Fruit fly (Drosophila melanogaster) whole organism, pupa: ENCODE results near the gene CG14642.

Source experiments
- CG10348 ChIP-seq: fragments of 200-800 bp; sonication (Bioruptor generic); IDR thresholded peaks from 2 replicates; pipeline ENCODE4 v1.3.6; 2022; ENCODE audit warnings: missing biosample characterization, missing genetic modification characterization
- CG32121 ChIP-seq: fragments of 200-800 bp; sonication (Bioruptor generic); IDR thresholded peaks from 2 replicates; pipeline ENCODE4 v1.3.6; 2022; ENCODE audit warnings: missing biosample characterization, missing genetic modification characterization
- CG34367 ChIP-seq: fragments of 200-800 bp; sonication (Bioruptor generic); optimal IDR thresholded peaks from 2 replicates; lab custom pipeline; 2018; ENCODE audit warnings: missing biosample characterization, mild to moderate bottlenecking, missing genetic modification characterization
- CG4496 ChIP-seq: fragments of 200-800 bp; sonication (Bioruptor generic); IDR thresholded peaks from 3 replicates; pipeline ENCODE4 v1.3.6; 2022; ENCODE audit warnings: missing biosample characterization, missing genetic modification characterization
- EcR ChIP-seq: fragments of 200-800 bp; sonication (Bioruptor generic); optimal IDR thresholded peaks from 3 replicates; lab custom pipeline; 2019; ENCODE audit warnings: missing biosample characterization, missing genetic modification characterization, mild to moderate bottlenecking, moderate library complexity, missing genetic modification reagents
- rn ChIP-seq: fragments of 200-800 bp; sonication (Bioruptor generic); IDR thresholded peaks from 2 replicates; pipeline ENCODE4 v1.3.6; 2022; ENCODE audit warnings: missing biosample characterization, missing genetic modification characterization

- TF ChIP-seq rn (GFP tag; lab: Robert Waterston, UW) (no peak), CG32121 (GFP tag; lab: Robert Waterston, UW) (no peak), CG34367 (tag; lab: Kevin White, UChicago) (no peak), EcR (GFP tag; lab: Kevin White, UChicago) (no peak), CG4496 (GFP tag; lab: Robert Waterston, UW) (no peak), CG10348 (no peak)
Observed at dm6 chr3R:4234991-4235553, 7.4 kb downstream of the CG14642 start, which contains the start of gene Gel.
